Fruit fly (Drosophila melanogaster): Measurements from ENCODE around the gene Rpt4.

- TF ChIP-seq EcR (GFP tag; optimal IDR thresholded peaks at IDR 0.05) (no peak), CG8159 (tag; optimal IDR thresholded peaks at IDR 0.05) (no peak)
Measured at dm6 chrX:6253701-6254100, 37.3 kb downstream of the Rpt4 start.

Data from whole organism, pupa.